In the genomic region with DNA sequence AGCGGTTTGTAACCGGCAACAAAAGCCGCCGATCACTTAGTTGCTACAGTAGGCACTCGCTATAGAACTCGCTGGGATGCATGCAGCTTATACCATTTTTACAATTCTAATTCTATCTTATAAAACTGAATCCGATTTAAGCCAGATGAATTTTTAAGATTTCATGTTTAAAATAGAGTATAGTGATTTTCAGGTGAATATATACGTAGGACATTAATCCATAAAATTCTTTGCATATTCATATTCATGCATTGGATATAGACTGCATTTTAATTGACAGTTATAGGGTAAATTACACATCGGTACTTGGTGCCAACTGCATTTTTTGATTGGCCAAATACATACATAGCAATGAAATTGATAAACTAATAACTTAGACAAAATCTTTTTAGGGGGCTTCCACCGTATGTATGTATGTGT, we compare ENCODE assay signal across 1 fruit fly cellular context.
TF ChIP-seq lines count a peak whose summit lies in the region.

No protein-coding gene starts in this region.

TF ChIP-seq in whole organism, embryonic, 481 proteins besides CTCF, POLR2A, EP300 and RAD21 (continued from another document):
- TF ChIP-seq CG12391 (tag; optimal IDR thresholded peaks at IDR 0.05; lab: Kevin White, UChicago) (peak; percentile 31), disco-r (GFP tag; optimal IDR thresholded peaks at IDR 0.05; lab: Kevin White, UChicago) (no peak), ato (GFP tag; IDR thresholded peaks at IDR 0.05; lab: Robert Waterston, UW; ENCODE audit: partially characterized antibody) (no peak), CG2712 (tag; optimal IDR thresholded peaks at IDR 0.05; lab: Kevin White, UChicago) (peak; percentile 71), CG10147 (GFP tag; optimal IDR thresholded peaks at IDR 0.05; lab: Kevin White, UChicago) (no peak), CG13424 (tag; optimal IDR thresholded peaks at IDR 0.05; lab: Kevin White, UChicago) (peak; percentile 18)
